Worm (Caenorhabditis elegans) whole organism, L4 larva: ENCODE data around the gene R07E5.11.

Source experiments
- aly-2 ChIP-seq: sonication (generic microtip); optimal IDR thresholded peaks from 2 replicates; lab custom pipeline; 2018; ENCODE audit warnings: missing biosample characterization, missing genetic modification characterization
- ama-1 ChIP-seq: fragments of 150-350 bp; optimal IDR thresholded peaks from 2 replicates; lab custom pipeline; 2014; ENCODE audit warnings: inconsistent platforms, mixed read lengths
- dpl-1 ChIP-seq: fragments of 150-350 bp; optimal IDR thresholded peaks from 2 replicates; lab custom pipeline; 2014; ENCODE audit warnings: missing biosample characterization, missing genetic modification reagents, missing genetic modification characterization
- lsy-2 ChIP-seq, 2 experiments: fragments of 150-350 bp in 1 of 2; sonication (generic microtip) in 1 of 2; optimal IDR thresholded peaks; 2 replicates each; lab custom pipeline; 2014 to 2017; ENCODE audit warnings: missing biosample characterization in 2 of 2, missing genetic modification characterization in 2 of 2
- nhr-11 ChIP-seq: fragments of 150-350 bp; optimal IDR thresholded peaks from 2 replicates; lab custom pipeline; 2014; ENCODE audit warnings: missing biosample characterization, missing genetic modification characterization
- unc-130 ChIP-seq: sonication (generic microtip); optimal IDR thresholded peaks from 2 replicates; lab custom pipeline; 2016; ENCODE audit warnings: missing genetic modification reagents, missing genetic modification characterization, missing compliant biosample characterization
- unc-39 ChIP-seq: sonication (generic microtip); optimal IDR thresholded peaks from 2 replicates; lab custom pipeline; 2017; ENCODE audit warnings: missing biosample characterization, missing genetic modification characterization
- unc-62 ChIP-seq, 3 experiments: fragments of 150-350 bp in 1 of 3; sonication (generic microtip); optimal IDR thresholded peaks in 2 of 3; peaks in 1 of 3; 1 replicate in 1 of 3; 2 replicates in 2 of 3; lab custom pipeline; 2014 to 2017; ENCODE audit warnings: missing biosample characterization in 3 of 3, missing genetic modification characterization in 3 of 3, missing genetic modification reagents in 3 of 3, missing genotype in 1 of 3
- zip-2 ChIP-seq: fragments of 150-350 bp; optimal IDR thresholded peaks from 2 replicates; lab custom pipeline; 2014; ENCODE audit warnings: missing biosample characterization, missing genetic modification characterization
- ztf-11 ChIP-seq: fragments of 150-350 bp; optimal IDR thresholded peaks from 2 replicates; lab custom pipeline; 2014; ENCODE audit warnings: missing biosample characterization, missing genetic modification characterization

- TF ChIP-seq nhr-11 (no peak), zip-2 (no peak), lsy-2 (tag; optimal IDR thresholded peaks at IDR 0.05; lab: Kevin White, UChicago) (no peak), ama-1 (lab: Kevin White, UChicago) (no peak), unc-39 (tag; lab: Kevin White, UChicago) (no peak), dpl-1 (GFP tag; lab: Kevin White, UChicago) (no peak), ztf-11 (tag; lab: Kevin White, UChicago) (no peak), unc-62 (GFP tag; optimal IDR thresholded peaks at IDR 0.05 in 1 of 2; lab: Kevin White, UChicago) (no peak), unc-62 (tag; optimal IDR thresholded peaks at IDR 0.05; lab: Kevin White, UChicago) (no peak), aly-2 (tag; lab: Kevin White, UChicago) (no peak), unc-130 (no peak)
These were observed 6.8 kb downstream of the R07E5.11 start, which contains the start of gene gpch-1 for ce11 chrIII:4408251-4408650.
